Worm (Caenorhabditis elegans): ENCODE data around the gene hpo-40.

hpo-40 gene

ce11 chrV:10246967-10247366, 34.2 kb downstream of the hpo-40 start:
- no peak for TF ChIP-seq nhr-237 (tag; optimal IDR thresholded peaks at IDR 0.05)
- TF ChIP-seq mdl-1 (tag; optimal IDR thresholded peaks at IDR 0.05), result peak in 1 of 2 experiments; percentile 17
- no peak for TF ChIP-seq nhr-71 (tag; optimal IDR thresholded peaks at IDR 0.05)
- no peak for TF ChIP-seq sup-37 (GFP tag; optimal IDR thresholded peaks at IDR 0.05)
- peak; percentile 38 for TF ChIP-seq nhr-19 (GFP tag; conservative IDR thresholded peaks at IDR 0.05)
- no peak for TF ChIP-seq zip-4 (GFP tag; optimal IDR thresholded peaks at IDR 0.05)
- TF ChIP-seq blmp-1 (tag; optimal IDR thresholded peaks at IDR 0.05), result peak; percentile 8
- TF ChIP-seq nhr-84 (tag; optimal IDR thresholded peaks at IDR 0.05), result no peak
- TF ChIP-seq unc-86 (tag; optimal IDR thresholded peaks at IDR 0.05), result no peak
- no peak for TF ChIP-seq dsc-1 (tag; optimal IDR thresholded peaks at IDR 0.05)
- peak; percentile 37 for TF ChIP-seq rnt-1 (tag; optimal IDR thresholded peaks at IDR 0.05)
- TF ChIP-seq ztf-4 (tag; optimal IDR thresholded peaks at IDR 0.05), result no peak
- no peak for TF ChIP-seq nhr-90 (tag; optimal IDR thresholded peaks at IDR 0.05; ENCODE audit: poor library complexity)
- no peak for TF ChIP-seq pqm-1 (tag; optimal IDR thresholded peaks at IDR 0.05)
- no peak for TF ChIP-seq Y116A8C.19 (tag; optimal IDR thresholded peaks at IDR 0.05; ENCODE audit: borderline replicate concordance)
- TF ChIP-seq fkh-8 (tag; optimal IDR thresholded peaks at IDR 0.05), result no peak
- TF ChIP-seq isw-1 (GFP tag; IDR thresholded peaks at IDR 0.05), result no peak
- TF ChIP-seq ceh-88 (GFP tag; IDR thresholded peaks at IDR 0.05), result no peak
- no peak for TF ChIP-seq elt-2 (tag; optimal IDR thresholded peaks at IDR 0.05)
- no peak for TF ChIP-seq mab-9 (GFP tag; IDR thresholded peaks at IDR 0.05)
- TF ChIP-seq lin-14 (GFP tag; optimal IDR thresholded peaks at IDR 0.05), result peak; percentile 22
- TF ChIP-seq unc-98 (GFP tag; IDR thresholded peaks at IDR 0.05), result no peak
- TF ChIP-seq xbp-1 (tag; optimal IDR thresholded peaks at IDR 0.05), result no peak
- no peak for TF ChIP-seq irx-1 (tag; optimal IDR thresholded peaks at IDR 0.05)
- no peak for TF ChIP-seq jun-1 (tag; optimal IDR thresholded peaks at IDR 0.05)
- no peak for TF ChIP-seq lir-3 (tag; optimal IDR thresholded peaks at IDR 0.05; ENCODE audit: poor library complexity)
- TF ChIP-seq F16B12.6 (tag; optimal IDR thresholded peaks at IDR 0.05), result no peak

DNA sequence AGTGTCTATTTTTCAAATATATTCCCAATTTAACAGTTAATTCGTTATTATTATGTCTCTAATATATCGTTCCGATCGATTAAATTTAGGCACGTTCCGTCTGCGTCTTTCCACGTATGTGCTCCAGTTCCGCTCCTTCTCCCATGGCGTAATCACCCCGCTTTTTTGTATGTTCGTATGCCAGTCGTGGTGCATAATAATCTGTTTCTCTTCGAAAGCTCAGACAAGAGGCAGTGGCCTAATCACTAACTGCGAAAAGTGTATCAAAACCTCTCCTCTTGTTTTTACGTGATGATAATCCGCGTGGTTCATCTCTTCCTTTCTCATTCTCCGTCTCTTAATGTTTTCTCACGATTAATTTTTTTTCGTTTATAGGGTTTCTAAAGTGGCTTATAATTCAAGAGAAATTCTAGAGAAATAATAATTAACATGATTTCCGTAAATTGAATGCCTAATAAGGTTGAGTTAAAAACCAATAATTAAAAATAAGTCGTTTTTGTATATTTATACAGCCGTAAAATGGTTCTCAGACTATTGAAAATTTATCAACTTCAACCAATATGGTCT, 35.0 kb downstream of the hpo-40 start:
- no peak for TF ChIP-seq ces-1 (GFP tag; optimal IDR thresholded peaks at IDR 0.05)
- TF ChIP-seq nhr-47 (tag; optimal IDR thresholded peaks at IDR 0.05), result peak; percentile 31
- TF ChIP-seq sup-37 (GFP tag; optimal IDR thresholded peaks at IDR 0.05), result no peak
- no peak for TF ChIP-seq jun-1 (tag; optimal IDR thresholded peaks at IDR 0.05)
- TF ChIP-seq C16A3.4 (tag; optimal IDR thresholded peaks at IDR 0.05), result no peak
- no peak for TF ChIP-seq unc-130 (tag; optimal IDR thresholded peaks at IDR 0.05)
- peak; percentile 69 for TF ChIP-seq dsc-1 (tag; optimal IDR thresholded peaks at IDR 0.05)
- no peak for TF ChIP-seq zip-4 (GFP tag; optimal IDR thresholded peaks at IDR 0.05)
- no peak for TF ChIP-seq lin-13 (GFP tag; optimal IDR thresholded peaks at IDR 0.05)
- TF ChIP-seq sox-4 (tag; optimal IDR thresholded peaks at IDR 0.05), result no peak
- TF ChIP-seq lin-14 (GFP tag; optimal IDR thresholded peaks at IDR 0.05), result peak; percentile 58
- peak; percentile 46 for TF ChIP-seq fkh-8 (tag; optimal IDR thresholded peaks at IDR 0.05)
- TF ChIP-seq alr-1 (tag; optimal IDR thresholded peaks at IDR 0.05; ENCODE audit: borderline replicate concordance), result no peak
- no peak for TF ChIP-seq tlp-1 (tag; optimal IDR thresholded peaks at IDR 0.05)
- TF ChIP-seq elt-3 (tag; optimal IDR thresholded peaks at IDR 0.05), result no peak
- peak; percentile 18 for TF ChIP-seq nhr-71 (tag; optimal IDR thresholded peaks at IDR 0.05)
- TF ChIP-seq xbp-1 (tag; optimal IDR thresholded peaks at IDR 0.05), result no peak
- TF ChIP-seq mep-1 (tag; optimal IDR thresholded peaks at IDR 0.05), result no peak
- peak; percentile 58 for TF ChIP-seq ceh-8 (GFP tag; optimal IDR thresholded peaks at IDR 0.05)
- no peak for TF ChIP-seq lir-3 (tag; optimal IDR thresholded peaks at IDR 0.05; ENCODE audit: poor library complexity)
- TF ChIP-seq lin-39 (tag; optimal IDR thresholded peaks at IDR 0.05), result no peak
- no peak for TF ChIP-seq aly-2 (tag; optimal IDR thresholded peaks at IDR 0.05)
- no peak for TF ChIP-seq ceh-63 (GFP tag; optimal IDR thresholded peaks at IDR 0.05)
- TF ChIP-seq mef-2 (tag; optimal IDR thresholded peaks at IDR 0.05), result no peak
- TF ChIP-seq pax-3 (tag; optimal IDR thresholded peaks at IDR 0.05), result peak; percentile 17
- no peak for TF ChIP-seq nhr-85 (tag)
